Fruit fly (Drosophila melanogaster): ENCODE results near the gene Cipc.

Gene Cipc

DNA sequence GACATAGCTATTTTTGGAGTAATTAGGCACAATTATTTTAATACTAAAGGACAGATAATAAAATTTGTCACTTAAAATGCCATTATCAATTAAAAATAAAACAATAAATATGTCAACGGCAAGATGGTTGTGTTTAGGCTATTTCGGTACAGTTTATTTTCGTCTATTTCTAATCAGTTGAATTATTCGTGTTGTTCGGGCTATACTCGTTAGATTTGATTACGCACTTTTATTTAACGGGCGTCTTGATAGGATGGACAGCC lies 1.6 kb upstream of the Cipc start:
- TF ChIP-seq Dif (GFP tag; optimal IDR thresholded peaks at IDR 0.05; ENCODE audit: partially characterized antibody) (no peak), Hr83 (GFP tag; optimal IDR thresholded peaks at IDR 0.05; ENCODE audit: poor library complexity, severe bottlenecking) (no peak), Vsx2 (GFP tag; optimal IDR thresholded peaks at IDR 0.05; ENCODE audit: partially characterized antibody) (no peak), CG9705 (GFP tag; optimal IDR thresholded peaks at IDR 0.05) (no peak), jim (GFP tag; optimal IDR thresholded peaks at IDR 0.05) (no peak), Rel (GFP tag; optimal IDR thresholded peaks at IDR 0.05) (no peak), Rel (tag; optimal IDR thresholded peaks at IDR 0.05) (no peak)

DNA sequence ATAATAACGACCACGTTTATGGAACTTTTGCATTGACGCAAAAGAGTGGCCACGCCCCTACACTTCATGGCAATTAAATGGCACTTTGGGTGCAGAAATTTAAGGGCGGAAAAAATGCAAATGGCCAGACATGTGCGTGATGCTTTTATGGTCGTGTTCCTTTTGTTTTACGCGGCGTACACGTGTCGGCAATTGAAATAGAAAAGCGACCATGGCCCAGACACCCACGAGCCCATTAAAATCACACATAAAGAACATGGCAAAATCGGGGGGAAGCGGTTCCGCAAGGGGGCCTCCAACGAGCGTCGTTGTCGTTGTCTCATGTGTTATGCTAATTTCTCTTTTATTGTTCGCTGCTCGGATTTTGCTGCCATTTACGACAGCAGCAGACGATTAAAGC lies 1.3 kb upstream of the Cipc start:
- no peak for TF ChIP-seq CG9705 (GFP tag; optimal IDR thresholded peaks at IDR 0.05)
- no peak for TF ChIP-seq br (GFP tag; optimal IDR thresholded peaks at IDR 0.05)
- no peak for TF ChIP-seq Hr83 (GFP tag; optimal IDR thresholded peaks at IDR 0.05; ENCODE audit: poor library complexity, severe bottlenecking)
- TF ChIP-seq dmrt93B (GFP tag; optimal IDR thresholded peaks at IDR 0.05), result no peak
- TF ChIP-seq jim (GFP tag; optimal IDR thresholded peaks at IDR 0.05), result no peak
- no peak for TF ChIP-seq brk (GFP tag; optimal IDR thresholded peaks at IDR 0.05)
- no peak for TF ChIP-seq GATAd (GFP tag; optimal IDR thresholded peaks at IDR 0.05)
- TF ChIP-seq Myc (optimal IDR thresholded peaks at IDR 0.05), result no peak
- no peak for TF ChIP-seq CrebA (GFP tag; optimal IDR thresholded peaks at IDR 0.05; ENCODE audit: borderline replicate concordance)
- no peak for TF ChIP-seq N (GFP tag; optimal IDR thresholded peaks at IDR 0.05)
- TF ChIP-seq fru (GFP tag; optimal IDR thresholded peaks at IDR 0.05), result no peak
- no peak for TF ChIP-seq Rel (GFP tag; optimal IDR thresholded peaks at IDR 0.05)
- TF ChIP-seq Rel (tag; optimal IDR thresholded peaks at IDR 0.05), result no peak
- no peak for TF ChIP-seq usp (GFP tag; optimal IDR thresholded peaks at IDR 0.05)

DNA sequence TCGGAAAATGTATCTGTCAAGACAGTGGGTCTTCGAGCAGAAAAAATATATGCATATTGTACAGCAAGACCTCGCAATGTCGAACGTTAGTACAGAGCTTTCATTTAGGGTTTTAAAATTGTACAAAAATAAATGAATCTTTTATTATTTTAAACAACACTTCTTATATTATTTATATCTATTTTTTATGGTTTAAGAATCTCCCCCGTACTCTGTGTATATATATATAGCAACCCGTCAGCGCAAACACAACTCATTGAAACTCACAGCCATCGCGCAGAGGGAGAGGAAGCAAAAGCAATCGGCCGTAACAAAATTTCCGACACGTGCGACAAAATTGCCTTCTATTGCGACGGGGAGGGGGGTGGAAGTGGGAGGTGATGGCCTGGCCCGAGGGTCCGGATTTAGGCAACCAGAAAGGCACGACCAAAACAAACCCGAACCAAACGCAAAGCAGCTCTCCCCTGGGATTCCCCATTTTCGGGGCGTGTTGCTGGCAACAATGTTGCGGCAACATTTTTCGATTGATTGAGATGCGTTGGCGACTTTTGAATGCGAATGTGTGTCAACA lies 659 bp upstream of the Cipc start:
- no peak for TF ChIP-seq h (GFP tag; optimal IDR thresholded peaks at IDR 0.05)
- TF ChIP-seq lola (GFP tag; optimal IDR thresholded peaks at IDR 0.05), result no peak
- no peak for TF ChIP-seq Rel (GFP tag; optimal IDR thresholded peaks at IDR 0.05)
- TF ChIP-seq Rel (tag; optimal IDR thresholded peaks at IDR 0.05), result peak; percentile 99
- TF ChIP-seq Hr78 (GFP tag; optimal IDR thresholded peaks at IDR 0.05), result no peak
- no peak for TF ChIP-seq sage (GFP tag; optimal IDR thresholded peaks at IDR 0.05)
- peak; percentile 34 for TF ChIP-seq dmrt93B (GFP tag; optimal IDR thresholded peaks at IDR 0.05)
- no peak for TF ChIP-seq CrebA (GFP tag; optimal IDR thresholded peaks at IDR 0.05; ENCODE audit: borderline replicate concordance)
- peak in 1 of 2 experiments; percentile 31 for TF ChIP-seq dl (GFP tag; optimal IDR thresholded peaks at IDR 0.05; ENCODE audit: insufficient read depth in 1 of 2, partially characterized antibody in 2 of 2)
- peak; percentile 32 for TF ChIP-seq HLH106 (tag; optimal IDR thresholded peaks at IDR 0.05)
- peak in 1 of 2 experiments; percentile 40 for TF ChIP-seq foxo (GFP tag; optimal IDR thresholded peaks at IDR 0.05)
- TF ChIP-seq sv (GFP tag; optimal IDR thresholded peaks at IDR 0.05), result peak; percentile 2

dm6 chr3R:26108424-26108823 lies 1.8 kb downstream of the Cipc start:
- TF ChIP-seq OdsH (GFP tag; optimal IDR thresholded peaks at IDR 0.05) (no peak), sage (GFP tag; optimal IDR thresholded peaks at IDR 0.05) (no peak), h (GFP tag; optimal IDR thresholded peaks at IDR 0.05) (peak; percentile 37), Dfd (GFP tag; optimal IDR thresholded peaks at IDR 0.05) (no peak)

DNA sequence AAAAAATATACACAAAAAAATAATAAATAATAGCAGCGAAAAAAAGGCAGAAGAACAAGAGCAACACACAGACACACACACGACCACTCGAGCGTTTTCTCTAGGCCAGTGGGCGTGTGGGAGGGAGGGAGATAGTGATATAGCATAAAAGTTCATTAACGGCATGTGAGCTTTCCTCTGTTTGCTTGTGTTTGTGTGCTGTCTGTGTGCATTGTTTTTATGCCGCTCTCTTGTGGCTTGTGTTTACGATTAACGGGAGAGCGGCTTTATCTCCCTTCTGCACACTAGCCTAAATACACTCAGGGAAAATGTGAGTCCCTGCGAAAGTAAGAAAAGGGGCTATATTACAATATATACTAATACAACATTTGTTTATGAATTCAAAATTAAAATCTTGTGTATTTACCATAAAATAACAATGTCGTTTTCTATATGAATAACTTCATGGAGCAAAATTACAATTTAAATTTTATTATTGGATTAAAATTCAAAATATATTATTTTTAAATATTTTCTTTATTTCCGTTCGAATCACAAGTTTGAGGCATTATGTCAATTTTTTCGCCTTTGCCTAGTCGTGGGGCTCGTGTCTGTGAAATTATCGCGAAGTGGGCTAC lies 10.9 kb downstream of the Cipc start:
- TF ChIP-seq CG9705 (GFP tag; optimal IDR thresholded peaks at IDR 0.05), result no peak
- TF ChIP-seq Hr78 (GFP tag; optimal IDR thresholded peaks at IDR 0.05), result no peak
- peak; percentile 55 for TF ChIP-seq Sp1 (GFP tag; optimal IDR thresholded peaks at IDR 0.05)
- no peak for TF ChIP-seq dl (GFP tag; optimal IDR thresholded peaks at IDR 0.05; ENCODE audit: insufficient read depth in 1 of 2, partially characterized antibody in 2 of 2)
- TF ChIP-seq sage (GFP tag; optimal IDR thresholded peaks at IDR 0.05), result no peak
- TF ChIP-seq dsf (GFP tag; optimal IDR thresholded peaks at IDR 0.05; ENCODE audit: borderline replicate concordance), result no peak
- no peak for TF ChIP-seq usp (GFP tag; optimal IDR thresholded peaks at IDR 0.05)
- TF ChIP-seq Mio (GFP tag; optimal IDR thresholded peaks at IDR 0.05), result no peak
- no peak for TF ChIP-seq Jra (GFP tag; optimal IDR thresholded peaks at IDR 0.05)
- TF ChIP-seq dmrt93B (GFP tag; optimal IDR thresholded peaks at IDR 0.05), result no peak
- TF ChIP-seq Hr83 (GFP tag; optimal IDR thresholded peaks at IDR 0.05; ENCODE audit: poor library complexity, severe bottlenecking), result peak; percentile 43
- no peak for TF ChIP-seq OdsH (GFP tag; optimal IDR thresholded peaks at IDR 0.05)
- peak; percentile 20 for TF ChIP-seq Rel (GFP tag; optimal IDR thresholded peaks at IDR 0.05)
- TF ChIP-seq Rel (tag; optimal IDR thresholded peaks at IDR 0.05), result peak; percentile 37
- TF ChIP-seq Dfd (GFP tag; optimal IDR thresholded peaks at IDR 0.05), result no peak
- no peak for TF ChIP-seq fru (GFP tag; optimal IDR thresholded peaks at IDR 0.05)
- TF ChIP-seq br (GFP tag; optimal IDR thresholded peaks at IDR 0.05), result peak; percentile 9
- no peak for TF ChIP-seq Hnf4 (GFP tag; optimal IDR thresholded peaks at IDR 0.05)
- no peak for TF ChIP-seq HLH106 (tag; optimal IDR thresholded peaks at IDR 0.05)
- peak; percentile 29 for TF ChIP-seq h (GFP tag; optimal IDR thresholded peaks at IDR 0.05)
- TF ChIP-seq lola (GFP tag; optimal IDR thresholded peaks at IDR 0.05), result no peak
- TF ChIP-seq pan (optimal IDR thresholded peaks at IDR 0.05), result no peak
- TF ChIP-seq N (GFP tag; optimal IDR thresholded peaks at IDR 0.05), result peak; percentile 41
- TF ChIP-seq Vsx2 (GFP tag; optimal IDR thresholded peaks at IDR 0.05; ENCODE audit: partially characterized antibody), result no peak
- TF ChIP-seq psq (GFP tag; optimal IDR thresholded peaks at IDR 0.05), result no peak
- TF ChIP-seq brk (GFP tag; optimal IDR thresholded peaks at IDR 0.05), result no peak
- TF ChIP-seq rgr (GFP tag; optimal IDR thresholded peaks at IDR 0.05), result no peak
- no peak for TF ChIP-seq GATAd (GFP tag; optimal IDR thresholded peaks at IDR 0.05)
- no peak for TF ChIP-seq ey (GFP tag; optimal IDR thresholded peaks at IDR 0.05)
- TF ChIP-seq tai (GFP tag; optimal IDR thresholded peaks at IDR 0.05), result no peak
- TF ChIP-seq CrebA (GFP tag; optimal IDR thresholded peaks at IDR 0.05; ENCODE audit: borderline replicate concordance), result peak; percentile 4
- TF ChIP-seq Dif (GFP tag; optimal IDR thresholded peaks at IDR 0.05; ENCODE audit: partially characterized antibody), result no peak
- no peak for TF ChIP-seq Abd-B (GFP tag; optimal IDR thresholded peaks at IDR 0.05)
- no peak for TF ChIP-seq Myc (optimal IDR thresholded peaks at IDR 0.05)

Data from whole organism, wandering third instar larva.